Fruit fly (Drosophila melanogaster): Measurements from ENCODE around the gene Cp36.

Cp36 gene

DNA sequence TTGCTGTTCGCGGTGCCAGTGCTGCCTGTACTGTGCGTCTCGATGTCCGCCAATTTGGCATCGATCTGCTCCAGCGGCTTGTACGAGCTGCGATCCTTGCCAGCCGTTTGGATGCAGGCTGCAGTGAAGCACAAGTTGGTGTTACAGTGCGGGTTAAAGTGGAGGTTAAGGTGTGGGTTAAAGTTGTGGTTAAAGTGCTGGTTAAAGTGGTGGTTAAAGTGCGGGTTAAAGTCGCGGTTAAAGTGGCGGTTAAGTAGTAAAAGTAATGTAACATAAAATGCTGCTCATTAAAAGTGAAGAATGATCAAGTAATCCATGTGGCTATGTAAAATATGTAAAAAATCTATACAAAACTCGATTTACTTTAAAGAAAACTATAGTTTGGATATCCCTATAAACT lies 27.0 kb upstream of the Cp36 start:
- TF ChIP-seq psq (optimal IDR thresholded peaks at IDR 0.05) (no peak), insv (optimal IDR thresholded peaks at IDR 0.05) (no peak), Myc (optimal IDR thresholded peaks at IDR 0.05) (no peak), ttk (optimal IDR thresholded peaks at IDR 0.05) (no peak), Sin3A (optimal IDR thresholded peaks at IDR 0.05) (no peak), h (optimal IDR thresholded peaks at IDR 0.05) (no peak)

DNA sequence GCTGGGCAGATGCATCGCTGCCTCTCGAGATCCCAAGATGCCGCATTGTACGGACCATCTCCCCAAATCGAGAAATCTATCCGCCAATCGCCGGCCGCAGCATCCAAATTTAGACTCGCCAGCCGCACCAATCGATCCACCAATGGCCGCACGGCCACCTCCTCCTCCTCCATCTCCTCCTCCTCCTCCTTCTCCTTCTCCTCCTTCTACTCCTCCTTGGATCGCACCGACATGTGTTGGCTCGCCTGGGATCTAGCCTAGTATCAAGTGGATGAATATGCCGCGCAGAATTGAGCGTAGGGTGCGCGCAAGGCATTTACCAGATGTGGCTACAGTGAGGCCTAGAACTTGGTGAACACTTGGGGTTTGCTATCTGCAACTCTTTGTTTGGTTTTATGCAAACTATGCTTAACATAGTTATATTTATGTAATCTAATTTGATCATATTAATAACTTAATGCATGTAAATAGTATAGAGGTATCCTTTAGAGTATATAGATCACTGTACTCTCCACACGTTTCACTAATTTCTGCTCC lies 24.0 kb upstream of the Cp36 start, which contains the start of gene org-1:
TSS of gene org-1 (minus strand) at position 51 of the 537 bp plus-strand sequence.
- TF ChIP-seq ttk (optimal IDR thresholded peaks at IDR 0.05): no peak

DNA sequence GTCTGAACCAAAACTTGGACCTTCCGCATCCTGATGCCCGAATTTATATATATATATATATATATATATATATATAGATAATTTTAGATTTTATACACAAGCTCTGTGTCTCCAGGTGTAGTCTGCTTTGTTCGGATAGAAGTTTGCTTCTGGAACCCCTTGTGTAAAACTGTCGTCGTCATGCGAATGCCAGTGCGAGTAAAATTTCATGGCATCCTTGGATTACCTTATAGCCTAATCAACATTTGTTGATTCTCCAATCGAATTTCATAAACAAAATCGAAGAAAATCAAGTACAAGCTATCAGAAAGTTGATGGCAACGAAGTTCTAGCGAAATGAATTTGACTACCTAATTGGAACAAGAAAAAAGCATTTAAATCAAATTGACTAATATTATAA lies 21.6 kb upstream of the Cp36 start, which contains the start of gene CG32713:
TSS of gene CG32713 (minus strand) at position 101 of the 400 bp plus-strand sequence.
- TF ChIP-seq Sin3A (optimal IDR thresholded peaks at IDR 0.05): no peak
- TF ChIP-seq ttk (optimal IDR thresholded peaks at IDR 0.05): no peak
- no peak for TF ChIP-seq psq (optimal IDR thresholded peaks at IDR 0.05)
- no peak for TF ChIP-seq h (optimal IDR thresholded peaks at IDR 0.05)
- TF ChIP-seq Myc (optimal IDR thresholded peaks at IDR 0.05): no peak
- TF ChIP-seq insv (optimal IDR thresholded peaks at IDR 0.05): no peak

DNA sequence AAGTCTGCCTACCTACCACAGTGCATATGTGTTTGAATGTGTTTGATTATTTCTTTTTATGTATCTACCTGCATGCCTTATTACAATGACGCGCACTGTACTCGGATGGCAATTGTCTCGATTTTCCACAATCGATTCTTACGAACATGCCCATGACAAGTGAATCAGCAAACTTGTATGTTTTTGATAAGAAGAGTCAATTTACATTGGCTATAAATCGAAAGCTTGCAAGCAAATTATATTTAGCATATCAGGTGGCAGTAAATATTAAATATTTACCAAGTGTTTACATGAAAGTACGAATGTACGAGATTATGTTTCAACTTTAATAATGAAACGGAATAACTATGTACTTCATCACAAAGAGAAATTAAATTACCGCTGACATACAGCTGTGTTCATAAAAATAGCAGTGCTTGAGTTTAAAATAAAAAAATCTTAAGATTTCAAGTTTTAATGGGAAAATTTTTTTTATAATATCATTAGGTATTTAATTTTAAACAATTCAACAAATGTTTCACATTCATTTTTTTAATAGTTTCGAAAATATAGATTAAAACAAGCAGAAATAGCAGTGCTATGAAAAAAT lies 19.6 kb upstream of the Cp36 start:
- TF ChIP-seq Sin3A (optimal IDR thresholded peaks at IDR 0.05): no peak
- TF ChIP-seq insv (optimal IDR thresholded peaks at IDR 0.05): no peak
- TF ChIP-seq h (optimal IDR thresholded peaks at IDR 0.05): no peak
- no peak for TF ChIP-seq Myc (optimal IDR thresholded peaks at IDR 0.05)
- TF ChIP-seq ttk (optimal IDR thresholded peaks at IDR 0.05): no peak
- no peak for TF ChIP-seq psq (optimal IDR thresholded peaks at IDR 0.05)

DNA sequence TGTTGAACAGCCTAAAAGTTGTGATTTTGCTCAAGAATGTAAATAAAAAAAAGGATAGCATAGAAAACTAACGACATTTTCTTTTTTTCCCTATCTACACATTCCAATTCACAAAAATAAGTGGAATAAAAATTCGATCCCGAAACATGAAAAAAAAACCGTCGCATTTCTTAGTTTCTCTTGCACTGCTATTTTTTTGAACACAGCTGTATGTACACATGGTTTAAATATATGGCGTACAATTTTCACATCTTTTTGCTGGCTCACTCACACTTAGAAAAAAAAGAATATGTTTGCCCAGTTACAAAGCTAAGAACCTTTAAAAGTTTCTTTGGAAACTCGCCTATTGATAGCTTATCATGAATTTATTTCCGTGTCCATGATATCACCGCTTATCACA lies 18.9 kb upstream of the Cp36 start:
- TF ChIP-seq ttk (optimal IDR thresholded peaks at IDR 0.05): no peak
- TF ChIP-seq Sin3A (optimal IDR thresholded peaks at IDR 0.05): no peak
- TF ChIP-seq Myc (optimal IDR thresholded peaks at IDR 0.05): no peak
- no peak for TF ChIP-seq insv (optimal IDR thresholded peaks at IDR 0.05)
- no peak for TF ChIP-seq psq (optimal IDR thresholded peaks at IDR 0.05)
- TF ChIP-seq h (optimal IDR thresholded peaks at IDR 0.05): no peak

DNA sequence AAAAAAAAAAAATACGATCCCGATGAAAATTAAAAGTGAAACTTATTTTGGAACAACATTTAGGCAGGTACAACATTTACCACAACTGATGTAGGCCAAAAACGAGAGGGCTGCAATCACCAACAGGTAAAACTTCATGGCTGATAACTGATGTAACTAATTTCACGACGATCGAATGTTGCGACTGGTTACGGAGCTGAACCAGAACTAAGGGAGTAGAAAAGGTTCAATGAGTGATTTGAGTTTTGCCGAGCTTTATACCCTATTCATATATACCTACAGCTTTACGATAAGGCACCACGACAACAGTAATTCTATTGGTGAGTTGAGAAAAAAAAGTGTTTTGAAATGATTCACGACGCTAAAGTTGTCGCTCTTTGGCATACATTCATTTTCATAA lies 18.4 kb upstream of the Cp36 start, which contains the start of gene CG15347:
TSS of gene CG15347 (minus strand) at position 213 of the 400 bp plus-strand sequence.
- TF ChIP-seq Myc (optimal IDR thresholded peaks at IDR 0.05): no peak
- TF ChIP-seq h (optimal IDR thresholded peaks at IDR 0.05): no peak
- no peak for TF ChIP-seq psq (optimal IDR thresholded peaks at IDR 0.05)
- no peak for TF ChIP-seq insv (optimal IDR thresholded peaks at IDR 0.05)
- no peak for TF ChIP-seq ttk (optimal IDR thresholded peaks at IDR 0.05)
- no peak for TF ChIP-seq Sin3A (optimal IDR thresholded peaks at IDR 0.05)

DNA sequence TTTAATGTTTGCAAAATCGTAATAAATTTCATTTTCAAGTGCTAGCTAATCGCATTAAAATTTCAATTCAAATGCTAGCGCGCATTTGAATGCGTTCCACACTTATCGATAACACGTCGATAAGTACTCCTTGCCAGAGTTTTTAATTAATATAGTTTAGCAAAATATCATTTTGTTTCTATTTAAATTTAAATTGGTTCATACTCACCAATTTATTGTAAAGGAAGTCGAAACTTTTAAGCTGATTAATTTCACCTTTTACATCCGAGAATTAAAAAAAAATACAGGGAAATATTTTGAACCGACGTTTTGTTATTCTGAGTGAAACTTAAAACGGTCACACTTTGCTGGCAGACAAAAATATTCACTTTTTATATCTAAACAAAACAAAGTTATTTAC lies 18.0 kb upstream of the Cp36 start, which contains the start of gene Es2:
TSS of gene Es2 (plus strand) at position 333 of the 400 bp plus-strand sequence.
- TF ChIP-seq ttk (optimal IDR thresholded peaks at IDR 0.05) (no peak), Myc (optimal IDR thresholded peaks at IDR 0.05) (no peak), h (optimal IDR thresholded peaks at IDR 0.05) (no peak), insv (optimal IDR thresholded peaks at IDR 0.05) (no peak), Sin3A (optimal IDR thresholded peaks at IDR 0.05) (no peak), psq (optimal IDR thresholded peaks at IDR 0.05) (no peak)

DNA sequence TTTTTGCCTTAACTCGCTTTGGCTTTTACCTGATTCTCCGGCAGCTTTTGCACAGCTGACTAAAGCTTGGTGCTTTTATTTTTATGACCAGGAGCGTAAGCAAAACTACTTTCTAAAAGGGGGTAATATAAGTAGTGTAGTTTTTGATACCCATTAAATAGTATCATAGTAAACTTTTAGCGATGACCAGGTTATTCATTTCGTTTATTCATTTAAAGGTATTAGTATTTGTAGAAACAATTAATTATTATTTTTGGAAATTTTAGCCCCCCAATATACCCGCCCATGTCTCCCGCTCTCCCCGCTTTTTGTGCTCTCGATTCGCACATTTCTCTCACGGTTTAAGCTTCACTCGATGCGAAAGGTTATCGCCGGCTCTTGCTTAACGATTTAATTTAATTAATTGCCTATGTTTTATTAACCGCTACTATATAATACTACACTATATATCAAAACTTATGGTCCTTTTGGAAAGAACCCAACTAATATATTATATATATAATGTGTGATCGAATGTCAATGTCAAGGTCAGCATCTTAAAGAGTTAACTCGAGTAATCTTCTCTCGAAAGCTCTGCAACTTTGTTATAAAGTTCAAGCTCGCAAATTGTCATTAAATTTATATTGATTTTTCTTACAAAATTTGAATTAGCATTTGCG lies 14.6 kb upstream of the Cp36 start, which contains the start of gene Sptr:
TSS of gene Sptr (minus strand) at position 61 of the 659 bp plus-strand sequence.
- TF ChIP-seq psq (optimal IDR thresholded peaks at IDR 0.05) (no peak), ttk (optimal IDR thresholded peaks at IDR 0.05) (no peak), Sin3A (optimal IDR thresholded peaks at IDR 0.05) (no peak), Myc (optimal IDR thresholded peaks at IDR 0.05) (no peak), h (optimal IDR thresholded peaks at IDR 0.05) (no peak), insv (optimal IDR thresholded peaks at IDR 0.05) (no peak)

DNA sequence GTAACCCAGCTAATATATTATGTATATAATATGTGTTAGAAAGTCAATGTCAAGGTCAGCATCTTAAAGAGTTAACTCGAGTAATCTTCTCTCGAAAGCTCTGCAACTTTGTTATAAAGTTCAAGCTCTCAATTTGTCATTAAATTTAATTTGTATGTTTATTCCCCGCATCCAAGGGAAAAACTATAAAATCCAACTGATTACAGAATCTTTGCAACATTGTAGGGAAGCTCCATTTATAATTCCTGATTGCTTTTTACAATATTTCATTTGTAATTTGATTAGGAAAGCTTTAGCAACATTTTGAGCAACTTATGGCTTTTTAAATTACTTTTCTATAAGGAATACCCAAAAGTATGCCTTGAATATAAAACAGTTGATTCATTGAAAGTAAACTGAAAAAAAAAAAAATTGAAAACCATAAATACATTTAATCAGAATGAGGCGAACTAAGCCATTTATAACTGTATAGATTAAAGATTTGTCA lies 12.3 kb upstream of the Cp36 start:
- no peak for TF ChIP-seq Myc (optimal IDR thresholded peaks at IDR 0.05)
- no peak for TF ChIP-seq Sin3A (optimal IDR thresholded peaks at IDR 0.05)
- no peak for TF ChIP-seq psq (optimal IDR thresholded peaks at IDR 0.05)
- TF ChIP-seq ttk (optimal IDR thresholded peaks at IDR 0.05): no peak
- TF ChIP-seq h (optimal IDR thresholded peaks at IDR 0.05): no peak
- TF ChIP-seq insv (optimal IDR thresholded peaks at IDR 0.05): no peak

DNA sequence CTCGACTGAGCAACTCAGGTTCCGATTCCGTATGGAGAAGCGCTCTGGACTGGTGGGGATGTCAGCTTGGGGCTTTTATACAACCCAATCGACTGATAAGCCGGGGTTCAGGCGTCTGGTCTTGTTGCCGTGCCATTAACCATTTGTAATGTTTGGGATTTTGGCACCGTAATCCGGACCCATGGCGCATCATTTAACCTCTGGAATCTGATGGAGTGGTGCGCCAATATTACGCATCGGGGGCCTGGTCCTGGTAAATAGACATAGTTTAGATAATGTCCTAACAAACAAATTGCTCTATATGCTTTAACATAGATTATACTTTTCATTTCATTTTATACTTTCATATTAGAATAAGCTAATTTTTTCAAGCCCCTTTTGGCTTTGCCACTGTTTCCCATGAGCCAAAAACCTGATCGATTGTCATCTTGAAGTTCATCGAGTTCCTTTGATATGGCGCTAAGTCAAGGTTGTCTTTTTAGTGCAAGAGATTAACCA lies 10.1 kb upstream of the Cp36 start, which contains the start of gene CG12116:
TSS of gene CG12116 (minus strand) at position 51 of the 498 bp plus-strand sequence.
- no peak for TF ChIP-seq Myc (optimal IDR thresholded peaks at IDR 0.05)
- no peak for TF ChIP-seq insv (optimal IDR thresholded peaks at IDR 0.05)

DNA sequence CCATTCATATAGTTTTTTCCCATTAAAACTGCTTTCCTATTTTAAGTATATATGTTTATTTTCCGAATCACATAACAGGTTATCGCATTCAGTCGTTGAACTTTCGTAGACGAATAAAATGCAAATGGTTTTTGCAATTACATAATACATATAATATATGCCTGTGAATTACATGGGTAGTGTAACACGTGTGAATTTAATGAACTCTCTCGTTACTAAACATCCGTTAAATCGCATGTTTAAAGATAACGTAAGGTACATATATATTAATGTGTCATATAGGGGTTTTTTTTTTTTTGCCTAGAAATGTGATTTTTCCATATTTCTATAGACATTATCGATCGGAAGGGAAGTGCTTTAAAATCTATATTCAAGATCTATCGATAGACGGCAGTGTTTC lies 9.5 kb upstream of the Cp36 start:
- TF ChIP-seq Sin3A (optimal IDR thresholded peaks at IDR 0.05): no peak
- TF ChIP-seq Myc (optimal IDR thresholded peaks at IDR 0.05): no peak

DNA sequence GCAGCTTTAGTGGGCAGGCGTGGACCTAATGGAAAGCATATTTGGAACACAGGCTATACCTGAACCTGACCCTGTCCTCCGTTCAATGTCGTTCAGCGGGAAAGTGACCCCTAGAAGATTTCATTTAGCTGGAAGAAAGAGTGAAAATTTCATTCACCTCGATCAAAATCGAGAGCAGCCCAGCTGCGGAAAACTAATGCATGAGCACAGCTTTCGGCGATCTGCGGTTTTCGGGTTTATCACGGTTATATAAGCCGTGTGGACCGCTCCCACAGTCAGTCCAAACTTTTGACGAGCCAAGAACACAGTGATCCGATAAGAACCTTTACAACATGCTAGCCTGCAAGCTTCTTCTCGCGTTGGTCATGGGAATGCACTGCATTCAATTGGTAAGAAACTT lies 8.5 kb upstream of the Cp36 start, which contains the start of gene Cp7Fa:
TSS of gene Cp7Fa (plus strand) at position 301 of the 400 bp plus-strand sequence.
- TF ChIP-seq psq (optimal IDR thresholded peaks at IDR 0.05) (no peak), h (optimal IDR thresholded peaks at IDR 0.05) (no peak), ttk (optimal IDR thresholded peaks at IDR 0.05) (no peak), insv (optimal IDR thresholded peaks at IDR 0.05) (no peak), Myc (optimal IDR thresholded peaks at IDR 0.05) (no peak), Sin3A (optimal IDR thresholded peaks at IDR 0.05) (no peak)

Data from Kc167 (cell line).